2 fruit fly cellular contexts compared by ENCODE assay signal in genomic region chr2L:10396877-10397587, dm6.
TF ChIP-seq lines count a peak whose summit lies in the region.

No protein-coding gene starts in this region.

TF ChIP-seq in whole organism, adult, 20 proteins besides CTCF, POLR2A, EP300 and RAD21 (continued from another document):
- no peak for TF ChIP-seq CG1620 (GFP tag; optimal IDR thresholded peaks at IDR 0.05; lab: Kevin White, UChicago)

TF ChIP-seq in whole organism, embryonic, 481 proteins besides CTCF, POLR2A, EP300 and RAD21 (continued from another document):
- no peak for TF ChIP-seq CG6683 (GFP tag; optimal IDR thresholded peaks at IDR 0.05; lab: Kevin White, UChicago)
- no peak for TF ChIP-seq CG8388 (GFP tag; optimal IDR thresholded peaks at IDR 0.05; lab: Kevin White, UChicago)
- TF ChIP-seq CG11247 (GFP tag; IDR thresholded peaks at IDR 0.05; lab: Robert Waterston, UW) = no peak
- no peak for TF ChIP-seq caup (GFP tag; optimal IDR thresholded peaks at IDR 0.05; lab: Kevin White, UChicago; ENCODE audit: severe bottlenecking)
- TF ChIP-seq CG17912 (GFP tag; optimal IDR thresholded peaks at IDR 0.05; lab: Kevin White, UChicago) = no peak
- TF ChIP-seq CG1647 (GFP tag; optimal IDR thresholded peaks at IDR 0.05; lab: Kevin White, UChicago) = no peak
- TF ChIP-seq cg (GFP tag; optimal IDR thresholded peaks at IDR 0.05; lab: Kevin White, UChicago) = peak; percentile 84
- TF ChIP-seq CG11696 (GFP tag; IDR thresholded peaks at IDR 0.05; lab: Robert Waterston, UW) = no peak
- no peak for TF ChIP-seq Spps (tag; optimal IDR thresholded peaks at IDR 0.05; lab: Kevin White, UChicago)
- TF ChIP-seq CG8281 (tag; optimal IDR thresholded peaks at IDR 0.05; lab: Kevin White, UChicago) = no peak
- no peak for TF ChIP-seq Mes4 (GFP tag; optimal IDR thresholded peaks at IDR 0.05; lab: Kevin White, UChicago)
- no peak for TF ChIP-seq fru (optimal IDR thresholded peaks at IDR 0.05; lab: Kevin White, UChicago)
- TF ChIP-seq Bgb (GFP tag; IDR thresholded peaks at IDR 0.05; lab: Robert Waterston, UW; ENCODE audit: partially characterized antibody) = no peak
- no peak for TF ChIP-seq CG6765 (GFP tag; optimal IDR thresholded peaks at IDR 0.05; lab: Kevin White, UChicago)
- no peak for TF ChIP-seq CG34422 (GFP tag; IDR thresholded peaks at IDR 0.05; lab: Robert Waterston, UW)
- TF ChIP-seq CG13894 (tag; optimal IDR thresholded peaks at IDR 0.05; lab: Kevin White, UChicago) = no peak
- no peak for TF ChIP-seq Hsf (GFP tag; optimal IDR thresholded peaks at IDR 0.05; lab: Kevin White, UChicago)
- peak; percentile 17 for TF ChIP-seq YL-1 (GFP tag; optimal IDR thresholded peaks at IDR 0.05; lab: Kevin White, UChicago)
- TF ChIP-seq gro (GFP tag; optimal IDR thresholded peaks at IDR 0.05; lab: Kevin White, UChicago) = peak; percentile 0
- TF ChIP-seq CG1603 (tag; optimal IDR thresholded peaks at IDR 0.05; lab: Kevin White, UChicago) = no peak
- peak in 1 of 2 experiments; percentile 91 for TF ChIP-seq eve (GFP tag; optimal IDR thresholded peaks at IDR 0.05; lab: Kevin White, UChicago)
- TF ChIP-seq CG9437 (GFP tag; optimal IDR thresholded peaks at IDR 0.05; lab: Kevin White, UChicago) = no peak
- no peak for TF ChIP-seq Sry-β (GFP tag; optimal IDR thresholded peaks at IDR 0.05; lab: Kevin White, UChicago)
- peak; percentile 42 for TF ChIP-seq wek (GFP tag; optimal IDR thresholded peaks at IDR 0.05; lab: Kevin White, UChicago)
- TF ChIP-seq cwo (GFP tag; optimal IDR thresholded peaks at IDR 0.05; lab: Kevin White, UChicago) = no peak
- TF ChIP-seq Drgx (GFP tag; IDR thresholded peaks at IDR 0.05; lab: Robert Waterston, UW) = no peak
- TF ChIP-seq seq (GFP tag; IDR thresholded peaks at IDR 0.05; lab: Robert Waterston, UW) = no peak
- no peak for TF ChIP-seq gce (GFP tag; IDR thresholded peaks at IDR 0.05; lab: Robert Waterston, UW)
- TF ChIP-seq exex (tag; optimal IDR thresholded peaks at IDR 0.05; lab: Kevin White, UChicago) = no peak
- no peak for TF ChIP-seq br (optimal IDR thresholded peaks at IDR 0.05; lab: Kevin White, UChicago)
- 0 out of 2 replicates have a peak, but pooled peaks have one; percentile 17 for TF ChIP-seq tna (GFP tag; IDR thresholded peaks at IDR 0.05; lab: Robert Waterston, UW; ENCODE audit: partially characterized antibody)
- TF ChIP-seq Sox100B (GFP tag; optimal IDR thresholded peaks at IDR 0.05; lab: Kevin White, UChicago) = peak; percentile 6
- peak; percentile 61 for TF ChIP-seq CG7987 (GFP tag; optimal IDR thresholded peaks at IDR 0.05; lab: Kevin White, UChicago)
- peak; percentile 5 for TF ChIP-seq CG3281 (GFP tag; optimal IDR thresholded peaks at IDR 0.05; lab: Kevin White, UChicago)
- TF ChIP-seq CG4730 (GFP tag; IDR thresholded peaks at IDR 0.05; lab: Robert Waterston, UW) = no peak
- no peak for TF ChIP-seq sug (tag; optimal IDR thresholded peaks at IDR 0.05; lab: Kevin White, UChicago)
- TF ChIP-seq CG16779 (GFP tag; IDR thresholded peaks at IDR 0.05; lab: Robert Waterston, UW) = no peak
- no peak for TF ChIP-seq H15 (GFP tag; IDR thresholded peaks at IDR 0.05; lab: Robert Waterston, UW)
- no peak for TF ChIP-seq Hmr (GFP tag; optimal IDR thresholded peaks at IDR 0.05; lab: Kevin White, UChicago)
- peak in 1 of 2 experiments; percentile 74 for TF ChIP-seq Pdp1 (GFP tag; optimal IDR thresholded peaks at IDR 0.05; lab: Kevin White, UChicago)
- no peak for TF ChIP-seq CG1529 (GFP tag; optimal IDR thresholded peaks at IDR 0.05; lab: Kevin White, UChicago)
- no peak for TF ChIP-seq fd102C (GFP tag; optimal IDR thresholded peaks at IDR 0.05; lab: Kevin White, UChicago)
- no peak for TF ChIP-seq CG9876 (GFP tag; optimal IDR thresholded peaks at IDR 0.05; lab: Kevin White, UChicago)
- TF ChIP-seq gsb (GFP tag; IDR thresholded peaks at IDR 0.05; lab: Robert Waterston, UW) = no peak
- TF ChIP-seq CG4707 (GFP tag; optimal IDR thresholded peaks at IDR 0.05; lab: Kevin White, UChicago) = no peak
- TF ChIP-seq CG13424 (tag; optimal IDR thresholded peaks at IDR 0.05; lab: Kevin White, UChicago) = no peak
- TF ChIP-seq tll (GFP tag; optimal IDR thresholded peaks at IDR 0.05; lab: Kevin White, UChicago) = peak in 1 of 2 experiments; percentile 30
- TF ChIP-seq Hr51 (GFP tag; optimal IDR thresholded peaks at IDR 0.05; lab: Kevin White, UChicago) = no peak
- peak; percentile 23 for TF ChIP-seq CG12299 (tag; optimal IDR thresholded peaks at IDR 0.05; lab: Kevin White, UChicago)
- TF ChIP-seq CG7963 (GFP tag; IDR thresholded peaks at IDR 0.05; lab: Robert Waterston, UW; ENCODE audit: partially characterized antibody) = no peak
- TF ChIP-seq CG30403 (GFP tag; optimal IDR thresholded peaks at IDR 0.05; lab: Kevin White, UChicago) = no peak
- no peak for TF ChIP-seq NfI (GFP tag; optimal IDR thresholded peaks at IDR 0.05; lab: Kevin White, UChicago)
- TF ChIP-seq CG14710 (tag; optimal IDR thresholded peaks at IDR 0.05; lab: Kevin White, UChicago) = no peak
- TF ChIP-seq sima (GFP tag; optimal IDR thresholded peaks at IDR 0.05; lab: Kevin White, UChicago) = no peak
- peak; percentile 27; the same call in 1 of the 2 replicates for TF ChIP-seq CG14014 (GFP tag; IDR thresholded peaks at IDR 0.05; lab: Robert Waterston, UW)
- no peak for TF ChIP-seq CG1024 (GFP tag; IDR thresholded peaks at IDR 0.05; lab: Robert Waterston, UW)
- peak; percentile 17 for TF ChIP-seq CG4617 (GFP tag; optimal IDR thresholded peaks at IDR 0.05; lab: Kevin White, UChicago; ENCODE audit: borderline replicate concordance)
- TF ChIP-seq CG32767 (GFP tag; IDR thresholded peaks at IDR 0.05; lab: Robert Waterston, UW) = peak; percentile 19; the same call in 1 of the 2 replicates
- TF ChIP-seq Camta (GFP tag; optimal IDR thresholded peaks at IDR 0.05; lab: Kevin White, UChicago) = no peak
- TF ChIP-seq cas (GFP tag; IDR thresholded peaks at IDR 0.05; lab: Robert Waterston, UW) = no peak
- TF ChIP-seq BtbVII (GFP tag; optimal IDR thresholded peaks at IDR 0.05; lab: Kevin White, UChicago) = no peak
- no peak for TF ChIP-seq ERR (GFP tag; optimal IDR thresholded peaks at IDR 0.05; lab: Kevin White, UChicago)
- 0 out of 2 replicates have a peak, but pooled peaks have one; percentile 6 for TF ChIP-seq unc-4 (GFP tag; IDR thresholded peaks at IDR 0.05; lab: Robert Waterston, UW; ENCODE audit: partially characterized antibody)
- TF ChIP-seq CG8944 (GFP tag; optimal IDR thresholded peaks at IDR 0.05; lab: Kevin White, UChicago) = no peak
- no peak for TF ChIP-seq CG11456 (GFP tag; IDR thresholded peaks at IDR 0.05; lab: Robert Waterston, UW)
- no peak for TF ChIP-seq fd96Cb (tag; optimal IDR thresholded peaks at IDR 0.05; lab: Kevin White, UChicago)
- TF ChIP-seq CG42726 (GFP tag; IDR thresholded peaks at IDR 0.05; lab: Robert Waterston, UW; ENCODE audit: partially characterized antibody) = no peak
- TF ChIP-seq CG33213 (GFP tag; optimal IDR thresholded peaks at IDR 0.05; lab: Kevin White, UChicago) = no peak
- TF ChIP-seq Ptx1 (GFP tag; IDR thresholded peaks at IDR 0.05; lab: Robert Waterston, UW) = no peak
- no peak for TF ChIP-seq CG4404 (GFP tag; IDR thresholded peaks at IDR 0.05; lab: Robert Waterston, UW)
- TF ChIP-seq Asciz (GFP tag; optimal IDR thresholded peaks at IDR 0.05; lab: Kevin White, UChicago) = peak; percentile 24
- no peak for TF ChIP-seq Side (GFP tag; optimal IDR thresholded peaks at IDR 0.05; lab: Kevin White, UChicago)
- TF ChIP-seq odd (GFP tag; optimal IDR thresholded peaks at IDR 0.05; lab: Kevin White, UChicago) = peak; percentile 56
- TF ChIP-seq Scr (GFP tag; IDR thresholded peaks at IDR 0.05; lab: Robert Waterston, UW; ENCODE audit: partially characterized antibody) = no peak
- TF ChIP-seq Taf1 (GFP tag; IDR thresholded peaks at IDR 0.05; lab: Robert Waterston, UW) = no peak
- no peak for TF ChIP-seq emc (GFP tag; optimal IDR thresholded peaks at IDR 0.05; lab: Kevin White, UChicago)
- peak in 1 of 3 experiments; percentile 2 for TF ChIP-seq lola (GFP tag; optimal IDR thresholded peaks at IDR 0.05; lab: Kevin White, UChicago)
- TF ChIP-seq Dip2 (GFP tag; IDR thresholded peaks at IDR 0.05; lab: Robert Waterston, UW) = no peak
- TF ChIP-seq CG10431 (GFP tag; optimal IDR thresholded peaks at IDR 0.05; lab: Kevin White, UChicago) = no peak
- TF ChIP-seq shn (GFP tag; optimal IDR thresholded peaks at IDR 0.05; lab: Kevin White, UChicago) = no peak
- TF ChIP-seq sim (GFP tag; IDR thresholded peaks at IDR 0.05; lab: Robert Waterston, UW) = no peak
- peak; percentile 36 for TF ChIP-seq nom (GFP tag; optimal IDR thresholded peaks at IDR 0.05; lab: Kevin White, UChicago)
- no peak for TF ChIP-seq CG14050 (GFP tag; IDR thresholded peaks at IDR 0.05; lab: Robert Waterston, UW)
- peak; percentile 70 for TF ChIP-seq MESR4 (GFP tag; optimal IDR thresholded peaks at IDR 0.05; lab: Kevin White, UChicago)
- no peak for TF ChIP-seq Atf-2 (GFP tag; optimal IDR thresholded peaks at IDR 0.05; lab: Kevin White, UChicago)
- peak; percentile 49 for TF ChIP-seq Fer1 (GFP tag; optimal IDR thresholded peaks at IDR 0.05; lab: Kevin White, UChicago)
- TF ChIP-seq corto (GFP tag; optimal IDR thresholded peaks at IDR 0.05; lab: Kevin White, UChicago) = peak; percentile 9
- TF ChIP-seq CG18262 (tag; optimal IDR thresholded peaks at IDR 0.05; lab: Kevin White, UChicago) = no peak
- TF ChIP-seq bab2 (GFP tag; optimal IDR thresholded peaks at IDR 0.05; lab: Kevin White, UChicago) = no peak
- no peak for TF ChIP-seq Dek (tag; optimal IDR thresholded peaks at IDR 0.05; lab: Kevin White, UChicago)
- TF ChIP-seq ac (GFP tag; optimal IDR thresholded peaks at IDR 0.05; lab: Kevin White, UChicago) = no peak
- TF ChIP-seq Med (GFP tag; lab: Kevin White, UChicago) = peak; percentile 70
- no peak for TF ChIP-seq amos (GFP tag; IDR thresholded peaks at IDR 0.05; lab: Robert Waterston, UW; ENCODE audit: partially characterized antibody)
- no peak for TF ChIP-seq CG4424 (GFP tag; optimal IDR thresholded peaks at IDR 0.05; lab: Kevin White, UChicago)
- peak; percentile 13 for TF ChIP-seq mirr (GFP tag; optimal IDR thresholded peaks at IDR 0.05; lab: Kevin White, UChicago)
- no peak for TF ChIP-seq Blimp-1 (GFP tag; optimal IDR thresholded peaks at IDR 0.05; lab: Kevin White, UChicago)
- TF ChIP-seq HLH54F (GFP tag; optimal IDR thresholded peaks at IDR 0.05; lab: Kevin White, UChicago) = no peak
- TF ChIP-seq run (tag; optimal IDR thresholded peaks at IDR 0.05; lab: Kevin White, UChicago) = no peak
- peak; percentile 60 for TF ChIP-seq CG13296 (GFP tag; optimal IDR thresholded peaks at IDR 0.05; lab: Kevin White, UChicago)
- TF ChIP-seq CG6254 (GFP tag; optimal IDR thresholded peaks at IDR 0.05; lab: Kevin White, UChicago) = no peak
- no peak for TF ChIP-seq knrl (GFP tag; IDR thresholded peaks at IDR 0.05; lab: Robert Waterston, UW; ENCODE audit: partially characterized antibody)
- peak; percentile 1 for TF ChIP-seq CG1233 (GFP tag; optimal IDR thresholded peaks at IDR 0.05; lab: Kevin White, UChicago)
- TF ChIP-seq CG10543 (GFP tag; optimal IDR thresholded peaks at IDR 0.05; lab: Kevin White, UChicago) = no peak
- TF ChIP-seq bcd (GFP tag; optimal IDR thresholded peaks at IDR 0.05; lab: Kevin White, UChicago) = no peak
- TF ChIP-seq Xrp1 (GFP tag; IDR thresholded peaks at IDR 0.05; lab: Robert Waterston, UW) = 0 out of 2 replicates have a peak, but pooled peaks have one; percentile 6
- no peak for TF ChIP-seq az2 (GFP tag; optimal IDR thresholded peaks at IDR 0.05; lab: Kevin White, UChicago)
- no peak for TF ChIP-seq CG17328 (GFP tag; IDR thresholded peaks at IDR 0.05; lab: Robert Waterston, UW)
- no peak for TF ChIP-seq wdn (GFP tag; IDR thresholded peaks at IDR 0.05; lab: Robert Waterston, UW)
- TF ChIP-seq CG4820 (GFP tag; optimal IDR thresholded peaks at IDR 0.05; lab: Kevin White, UChicago) = no peak
- no peak for TF ChIP-seq bowl (GFP tag; IDR thresholded peaks at IDR 0.05; lab: Robert Waterston, UW)
- TF ChIP-seq CG1832 (GFP tag; optimal IDR thresholded peaks at IDR 0.05; lab: Kevin White, UChicago) = no peak
- no peak for TF ChIP-seq sqz (GFP tag; optimal IDR thresholded peaks at IDR 0.05; lab: Kevin White, UChicago)
